Worm (Caenorhabditis elegans) whole organism, young adult: ENCODE results near the gene W03G1.2.
A peak's percentile ranks its signal among the peaks of the same experiment; 100 is the strongest.

Experiments
- B0019.2 ChIP-seq: fragments of 200-800 bp; sonication (Bioruptor generic); conservative IDR thresholded peaks from 2 replicates; pipeline ENCODE4 v1.3.6; 2022; ENCODE audit warnings: missing genetic modification reagents, missing genetic modification characterization, missing compliant biosample characterization
- B0261.1 ChIP-seq: sonication (generic microtip); optimal IDR thresholded peaks from 2 replicates; lab custom pipeline; 2016; ENCODE audit warnings: mild to moderate bottlenecking, missing genetic modification characterization, moderate library complexity, missing compliant biosample characterization
- B0336.3 ChIP-seq: fragments of 200-800 bp; sonication (Bioruptor generic); IDR thresholded peaks from 2 replicates; pipeline ENCODE4 v1.3.6; 2022; ENCODE audit warnings: missing genetic modification characterization, missing compliant biosample characterization
- D2030.7 ChIP-seq: fragments of 200-800 bp; sonication (Bioruptor generic); IDR thresholded peaks from 2 replicates; pipeline ENCODE4 v1.3.6; 2022; ENCODE audit warnings: missing genetic modification reagents, missing genetic modification characterization, missing compliant biosample characterization
- F23B12.7 ChIP-seq: sonication (generic microtip); optimal IDR thresholded peaks from 2 replicates; lab custom pipeline; 2017; ENCODE audit warnings: missing genetic modification characterization, mild to moderate bottlenecking, missing compliant biosample characterization, antibody characterized with exemption, moderate library complexity; ENCODE audit not compliant: insufficient read depth
- F39B2.1 ChIP-seq: fragments of 200-800 bp; sonication (Bioruptor generic); IDR thresholded peaks from 2 replicates; pipeline ENCODE4 v1.3.6; 2022; ENCODE audit warnings: missing genetic modification reagents, missing genetic modification characterization, missing compliant biosample characterization
- T07F8.4 ChIP-seq: sonication (generic microtip); optimal IDR thresholded peaks from 2 replicates; lab custom pipeline; 2016; ENCODE audit warnings: mild to moderate bottlenecking, missing genetic modification characterization, moderate library complexity, missing compliant biosample characterization
- Y53G8AR.9 ChIP-seq: fragments of 200-800 bp; sonication (Bioruptor generic); conservative IDR thresholded peaks from 2 replicates; pipeline ENCODE4 v1.3.6; 2022; ENCODE audit warnings: missing genetic modification reagents, missing genetic modification characterization, missing compliant biosample characterization
- akir-1 ChIP-seq: fragments of 200-800 bp; sonication (Bioruptor generic); optimal IDR thresholded peaks from 2 replicates; lab custom pipeline; 2018; ENCODE audit warnings: mild to moderate bottlenecking, missing genetic modification characterization, moderate library complexity, missing compliant biosample characterization
- athp-1 ChIP-seq: sonication (generic microtip); optimal IDR thresholded peaks from 2 replicates; lab custom pipeline; 2017; ENCODE audit warnings: mild to moderate bottlenecking, missing genetic modification characterization, missing compliant biosample characterization
- attf-6 ChIP-seq: fragments of 200-800 bp; sonication (Bioruptor generic); IDR thresholded peaks from 2 replicates; pipeline ENCODE4 v1.3.6; 2022; ENCODE audit warnings: missing genetic modification reagents, missing genetic modification characterization, missing compliant biosample characterization
- ceh-40 ChIP-seq: fragments of 200-800 bp; sonication (Bioruptor generic); IDR thresholded peaks from 2 replicates; pipeline ENCODE4 v1.3.6; 2022; ENCODE audit warnings: missing genetic modification characterization, missing compliant biosample characterization
- egl-18 ChIP-seq: fragments of 200-800 bp; sonication (Bioruptor generic); IDR thresholded peaks from 2 replicates; pipeline ENCODE4 v1.3.6; 2022; ENCODE audit warnings: missing genetic modification reagents, missing genetic modification characterization, missing compliant biosample characterization
- egl-44 ChIP-seq: fragments of 200-800 bp; sonication (Bioruptor generic); IDR thresholded peaks from 2 replicates; pipeline ENCODE4 v1.3.6; 2022; ENCODE audit warnings: missing genetic modification reagents, missing genetic modification characterization, missing compliant biosample characterization
- him-1 ChIP-seq: sonication (generic microtip); optimal IDR thresholded peaks from 2 replicates; lab custom pipeline; 2016; ENCODE audit warnings: missing genotype, missing genetic modification reagents, missing genetic modification characterization, missing compliant biosample characterization
- let-607 ChIP-seq, 2 experiments: fragments of 200-800 bp in 1 of 2; sonication (Bioruptor generic) in 1 of 2; sonication (generic microtip) in 1 of 2; optimal IDR thresholded peaks; 2 replicates each; lab custom pipeline; 2016 to 2018; ENCODE audit warnings: mild to moderate bottlenecking in 2 of 2, missing compliant biosample characterization in 2 of 2, missing genetic modification characterization in 2 of 2, moderate library complexity in 2 of 2, missing genotype in 1 of 2
- lin-35 ChIP-seq, 3 experiments: fragments of 150-350 bp in 2 of 3; sonication (generic microtip) in 1 of 3; optimal IDR thresholded peaks; 2 replicates each; lab custom pipeline; 2014 to 2018; ENCODE audit warnings: missing biosample characterization in 3 of 3, missing genetic modification characterization in 3 of 3, missing genetic modification reagents in 3 of 3
- lin-40 ChIP-seq: sonication (generic microtip); optimal IDR thresholded peaks from 2 replicates; lab custom pipeline; 2016; ENCODE audit warnings: missing genetic modification characterization, mild to moderate bottlenecking, missing compliant biosample characterization, missing genotype, missing genetic modification reagents
- lin-54 ChIP-seq: fragments of 200-800 bp; sonication (Bioruptor generic); optimal IDR thresholded peaks from 2 replicates; lab custom pipeline; 2018; ENCODE audit warnings: mild to moderate bottlenecking, missing genetic modification characterization, missing compliant biosample characterization
- lsl-1 ChIP-seq: fragments of 200-800 bp; sonication (Bioruptor generic); optimal IDR thresholded peaks from 2 replicates; lab custom pipeline; 2018; ENCODE audit warnings: mild to moderate bottlenecking, missing genetic modification characterization, moderate library complexity, missing compliant biosample characterization
- madf-8 ChIP-seq: fragments of 200-800 bp; sonication (Bioruptor generic); conservative IDR thresholded peaks from 2 replicates; pipeline ENCODE4 v1.3.6; 2022; ENCODE audit warnings: missing genetic modification reagents, missing genetic modification characterization, missing compliant biosample characterization
- mcd-1 ChIP-seq: fragments of 200-800 bp; sonication (Bioruptor generic); IDR thresholded peaks from 2 replicates; pipeline ENCODE4 v1.3.6; 2022; ENCODE audit warnings: missing genetic modification reagents, missing genetic modification characterization, missing compliant biosample characterization
- mel-28 ChIP-seq: sonication (generic microtip); optimal IDR thresholded peaks from 2 replicates; lab custom pipeline; 2016; ENCODE audit warnings: borderline replicate concordance, mild to moderate bottlenecking, missing genetic modification characterization, missing compliant biosample characterization
- mes-4 ChIP-seq: sonication (generic microtip); optimal IDR thresholded peaks from 2 replicates; lab custom pipeline; 2016; ENCODE audit warnings: missing genotype, missing genetic modification characterization, missing compliant biosample characterization
- mxl-1 ChIP-seq: sonication (generic microtip); optimal IDR thresholded peaks from 2 replicates; lab custom pipeline; 2016; ENCODE audit warnings: missing genetic modification characterization, missing compliant biosample characterization
- nfya-2 ChIP-seq: fragments of 200-800 bp; sonication (Bioruptor generic); IDR thresholded peaks from 2 replicates; pipeline ENCODE4 v1.3.6; 2022; ENCODE audit warnings: missing genetic modification reagents, missing genetic modification characterization, missing compliant biosample characterization
- nhr-179 ChIP-seq: sonication (generic microtip); optimal IDR thresholded peaks from 2 replicates; lab custom pipeline; 2016; ENCODE audit warnings: mild to moderate bottlenecking, missing genetic modification characterization, missing compliant biosample characterization
- nhr-80 ChIP-seq: sonication (generic microtip); optimal IDR thresholded peaks from 2 replicates; lab custom pipeline; 2016; ENCODE audit warnings: missing genetic modification characterization, missing compliant biosample characterization
- pbrm-1 ChIP-seq: fragments of 200-800 bp; sonication (Bioruptor generic); IDR thresholded peaks from 2 replicates; pipeline ENCODE4 v1.3.6; 2022; ENCODE audit warnings: missing genetic modification reagents, missing genetic modification characterization, missing compliant biosample characterization
- rcor-1 ChIP-seq: fragments of 200-800 bp; sonication (Bioruptor generic); IDR thresholded peaks from 2 replicates; pipeline ENCODE4 v1.3.6; 2022; ENCODE audit warnings: missing genetic modification reagents, missing genetic modification characterization, missing compliant biosample characterization
- sdz-38 ChIP-seq: sonication (generic microtip); optimal IDR thresholded peaks from 2 replicates; lab custom pipeline; 2016; ENCODE audit warnings: missing genotype, missing genetic modification characterization, missing compliant biosample characterization
- snpc-1.1 ChIP-seq: sonication (generic microtip); optimal IDR thresholded peaks from 2 replicates; lab custom pipeline; 2017; ENCODE audit warnings: missing genetic modification characterization, mild to moderate bottlenecking, missing compliant biosample characterization, antibody characterized with exemption, moderate library complexity, missing genotype, missing genetic modification reagents; ENCODE audit not compliant: insufficient read depth
- snpc-3.4 ChIP-seq: sonication (generic microtip); optimal IDR thresholded peaks from 2 replicates; lab custom pipeline; 2017; ENCODE audit warnings: missing genetic modification characterization, mild to moderate bottlenecking, missing compliant biosample characterization, antibody characterized with exemption, moderate library complexity, missing genotype, missing genetic modification reagents
- tbp1 ChIP-seq: fragments of 200-800 bp; sonication (Bioruptor generic); optimal IDR thresholded peaks from 2 replicates; lab custom pipeline; 2018; ENCODE audit warnings: mild to moderate bottlenecking, missing genetic modification characterization, missing compliant biosample characterization
- zfh-2 ChIP-seq: fragments of 200-800 bp; sonication (Bioruptor generic); conservative IDR thresholded peaks from 2 replicates; pipeline ENCODE4 v1.3.6; 2022; ENCODE audit warnings: missing genetic modification reagents, missing genetic modification characterization, missing compliant biosample characterization
- ztf-18 ChIP-seq: sonication (generic microtip); optimal IDR thresholded peaks from 2 replicates; lab custom pipeline; 2016; ENCODE audit warnings: missing genotype, mild to moderate bottlenecking, missing genetic modification characterization, missing compliant biosample characterization
- ztf-3 ChIP-seq: fragments of 200-800 bp; sonication (Bioruptor generic); optimal IDR thresholded peaks from 2 replicates; lab custom pipeline; 2018; ENCODE audit warnings: mild to moderate bottlenecking, missing genetic modification characterization, missing compliant biosample characterization

W03G1.2 gene

DNA sequence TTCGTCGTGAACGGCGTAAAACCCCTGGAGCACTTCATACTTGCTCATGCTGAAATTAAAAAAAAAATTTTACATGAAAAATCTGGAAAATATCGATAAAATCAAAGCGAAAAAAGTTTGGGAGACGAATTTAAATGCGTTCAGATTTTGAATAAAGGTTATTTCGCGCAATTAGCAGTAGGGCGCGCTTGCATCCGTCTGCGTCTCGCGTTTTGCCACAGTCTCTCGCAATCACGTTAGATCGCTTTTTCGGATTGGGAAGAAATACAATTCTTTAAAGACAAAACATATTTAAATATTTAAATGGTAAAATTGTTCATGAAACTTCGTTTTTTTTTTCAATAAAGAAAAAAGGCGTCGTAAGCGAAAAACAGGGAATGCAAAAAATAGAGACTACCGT, 5.0 kb upstream of the W03G1.2 start, which contains the start of gene pig-1 (continued):
- peak; percentile 98 for TF ChIP-seq mcd-1 (GFP tag; lab: Robert Waterston, UW)
- TF ChIP-seq madf-8 (GFP tag; lab: Robert Waterston, UW), result no peak
- TF ChIP-seq lin-35 (GFP tag; optimal IDR thresholded peaks at IDR 0.05; lab: Kevin White, UChicago), result no peak
- no peak for TF ChIP-seq him-1 (tag; lab: Kevin White, UChicago)
- TF ChIP-seq tbp1 (GFP tag; lab: Kevin White, UChicago), result peak; percentile 37
- TF ChIP-seq B0336.3, result no peak
- TF ChIP-seq lin-54, result peak; percentile 75
- TF ChIP-seq lsl-1 (GFP tag; lab: Kevin White, UChicago), result peak; percentile 55
- no peak for TF ChIP-seq snpc-3.4 (tag; lab: Kevin White, UChicago)
- no peak for TF ChIP-seq attf-6 (GFP tag; lab: Robert Waterston, UW)
- no peak for TF ChIP-seq ceh-40
- no peak for TF ChIP-seq nhr-179 (tag; lab: Kevin White, UChicago)
- TF ChIP-seq F39B2.1, result no peak
- TF ChIP-seq ztf-18 (tag; lab: Kevin White, UChicago), result no peak
- TF ChIP-seq Y53G8AR.9, result no peak
- no peak for TF ChIP-seq pbrm-1 (GFP tag; lab: Robert Waterston, UW)

DNA sequence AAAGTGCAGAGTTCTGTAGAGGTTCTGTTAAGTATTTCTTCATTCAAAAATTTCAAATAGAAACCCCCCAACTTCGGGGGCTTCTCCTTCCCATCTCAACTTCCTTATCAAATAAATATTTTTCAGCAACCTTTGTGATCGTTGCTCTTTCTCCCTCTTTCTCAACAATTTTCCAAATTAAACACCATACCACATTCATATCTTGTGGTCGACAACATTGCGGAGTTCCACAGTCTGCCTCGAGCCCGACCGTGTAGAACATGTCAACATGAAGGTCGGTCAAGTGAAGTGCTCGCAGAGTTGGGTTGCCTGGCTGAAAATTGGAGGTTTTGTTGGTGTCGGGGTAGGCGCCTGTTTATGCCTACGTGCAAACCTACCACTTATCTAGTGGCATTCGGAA, 1.9 kb upstream of the W03G1.2 start:
- TF ChIP-seq T07F8.4 (tag; lab: Kevin White, UChicago) (no peak), rcor-1 (no peak), pbrm-1 (GFP tag; lab: Robert Waterston, UW) (no peak), nhr-80 (tag; lab: Kevin White, UChicago) (peak; percentile 63), B0261.1 (no peak), B0019.2 (no peak), madf-8 (GFP tag; lab: Robert Waterston, UW) (no peak)

DNA sequence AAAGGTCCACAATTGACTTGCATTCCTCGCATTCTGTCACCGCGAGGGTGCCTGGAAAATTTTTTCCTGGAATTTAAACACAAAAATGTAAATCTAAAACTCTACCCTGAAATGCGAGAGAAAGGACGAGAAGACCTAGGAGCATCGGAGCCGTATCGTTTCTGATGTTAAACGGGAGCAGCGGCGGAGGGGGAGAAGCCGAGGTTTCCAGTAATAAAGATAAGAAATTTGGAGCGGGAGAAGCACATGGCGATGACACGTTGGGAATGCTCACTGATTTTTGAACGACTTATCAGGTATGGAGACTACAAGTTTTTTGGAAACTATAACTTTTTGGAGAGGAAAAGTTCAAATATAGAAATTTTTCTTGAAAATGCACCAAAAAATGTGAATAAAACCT, 857 bp upstream of the W03G1.2 start, which contains the start of gene asm-3:
TSS of gene asm-3 (minus strand) at position 215 of the 400 bp plus-strand sequence.
- TF ChIP-seq let-607 (tag; optimal IDR thresholded peaks at IDR 0.05; lab: Kevin White, UChicago), result no peak
- TF ChIP-seq nhr-80 (tag; lab: Kevin White, UChicago), result peak; percentile 89
- TF ChIP-seq, all 124 proteins: peak for 1

- TF ChIP-seq nfya-2 (GFP tag; lab: Robert Waterston, UW), result no peak
- TF ChIP-seq athp-1 (tag; lab: Kevin White, UChicago), result no peak
- no peak for TF ChIP-seq mes-4
- TF ChIP-seq mxl-1, result no peak
- no peak for TF ChIP-seq egl-44 (GFP tag; lab: Robert Waterston, UW)
- no peak for TF ChIP-seq akir-1 (GFP tag; lab: Kevin White, UChicago)
- TF ChIP-seq tbp1 (GFP tag; lab: Kevin White, UChicago), result no peak
- no peak for TF ChIP-seq sdz-38 (tag; lab: Kevin White, UChicago)
- no peak for TF ChIP-seq egl-18 (GFP tag; lab: Robert Waterston, UW)
- TF ChIP-seq F23B12.7 (tag; lab: Kevin White, UChicago), result no peak
- no peak for TF ChIP-seq ztf-3 (GFP tag; lab: Kevin White, UChicago)
- no peak for TF ChIP-seq snpc-1.1 (tag; lab: Kevin White, UChicago)
- no peak for TF ChIP-seq zfh-2
- no peak for TF ChIP-seq pbrm-1 (GFP tag; lab: Robert Waterston, UW)
- no peak for TF ChIP-seq lin-40 (tag; lab: Kevin White, UChicago)
- no peak for TF ChIP-seq D2030.7 (GFP tag; lab: Robert Waterston, UW)
- TF ChIP-seq Y53G8AR.9, result no peak
- TF ChIP-seq mel-28 (tag; lab: Kevin White, UChicago), result no peak
- TF ChIP-seq ceh-40, result no peak
Observed at ce11 chrIV:531835-532234, 7.4 kb downstream of the W03G1.2 start, which contains the start of gene glt-7. TSS of gene glt-7 (plus strand) at chrIV:532135.
